Worm (Caenorhabditis elegans): Measurements from ENCODE around the gene npl-4.1.

Gene npl-4.1

ce11 chrII:5593377-5593932, 37.7 kb upstream of the npl-4.1 start, which contains the start of gene cdc-14:
Gene cdc-14, minus strand, starts transcription at chrII:5593427.
- TF ChIP-seq hlh-1 (tag; optimal IDR thresholded peaks at IDR 0.05) (peak; percentile 86), lsy-2 (tag; optimal IDR thresholded peaks at IDR 0.05) (peak; percentile 44), mep-1 (tag; optimal IDR thresholded peaks at IDR 0.05) (peak; percentile 87), ceh-39 (tag; optimal IDR thresholded peaks at IDR 0.05) (peak; percentile 75), unc-62 (GFP tag; optimal IDR thresholded peaks at IDR 0.05) (peak; percentile 80), lin-13 (tag; optimal IDR thresholded peaks at IDR 0.05) (peak; percentile 81), cnd-1 (tag; optimal IDR thresholded peaks at IDR 0.05) (peak; percentile 47), nhr-2 (tag; optimal IDR thresholded peaks at IDR 0.05) (peak; percentile 2), snpc-4 (tag; optimal IDR thresholded peaks at IDR 0.05) (no peak), pha-4 (tag; optimal IDR thresholded peaks at IDR 0.05) (no peak), lin-32 (GFP tag; optimal IDR thresholded peaks at IDR 0.05) (no peak), ces-1 (GFP tag; optimal IDR thresholded peaks at IDR 0.05) (peak; percentile 45), nhr-237 (tag; optimal IDR thresholded peaks at IDR 0.05) (peak; percentile 39), unc-120 (tag; optimal IDR thresholded peaks at IDR 0.05; ENCODE audit: poor library complexity, severe bottlenecking) (peak; percentile 74)

- no peak for TF ChIP-seq elt-3 (tag; optimal IDR thresholded peaks at IDR 0.05)
- no peak for TF ChIP-seq snpc-4 (tag; optimal IDR thresholded peaks at IDR 0.05)
- no peak for TF ChIP-seq mls-2 (tag; optimal IDR thresholded peaks at IDR 0.05)
- no peak for TF ChIP-seq nhr-76 (tag; optimal IDR thresholded peaks at IDR 0.05)
- no peak for TF ChIP-seq M03D4.4 (tag; optimal IDR thresholded peaks at IDR 0.05)
- no peak for TF ChIP-seq flh-1 (GFP tag; optimal IDR thresholded peaks at IDR 0.05)
- no peak for TF ChIP-seq drap-1 (GFP tag; optimal IDR thresholded peaks at IDR 0.05)
- no peak for TF ChIP-seq nhr-28 (tag; optimal IDR thresholded peaks at IDR 0.05)
- no peak for TF ChIP-seq lsy-2 (tag; optimal IDR thresholded peaks at IDR 0.05)
- peak; percentile 68 for TF ChIP-seq nhr-237 (tag; optimal IDR thresholded peaks at IDR 0.05)
- no peak for TF ChIP-seq blmp-1 (tag; optimal IDR thresholded peaks at IDR 0.05)
- no peak for TF ChIP-seq elt-1 (tag; optimal IDR thresholded peaks at IDR 0.05; ENCODE audit: borderline replicate concordance, insufficient read depth)
- TF ChIP-seq mep-1 (tag; optimal IDR thresholded peaks at IDR 0.05): peak; percentile 68
- TF ChIP-seq ceh-43 (GFP tag; optimal IDR thresholded peaks at IDR 0.05): no peak
- TF ChIP-seq lin-32 (GFP tag; optimal IDR thresholded peaks at IDR 0.05): no peak
- peak; percentile 39 for TF ChIP-seq ces-1 (GFP tag; optimal IDR thresholded peaks at IDR 0.05)
- no peak for TF ChIP-seq ztf-11 (tag; optimal IDR thresholded peaks at IDR 0.05)
- TF ChIP-seq ceh-83 (GFP tag; optimal IDR thresholded peaks at IDR 0.05): no peak
- TF ChIP-seq sptf-1 (tag; optimal IDR thresholded peaks at IDR 0.05): peak; percentile 45
- TF ChIP-seq sem-2 (GFP tag; optimal IDR thresholded peaks at IDR 0.05): no peak
These were observed 36.9 kb upstream of the npl-4.1 start, which contains the start of gene ttc-4 for ce11 chrII:5594210-5594764. Gene ttc-4, plus strand, starts transcription at chrII:5594714.

- no peak for TF ChIP-seq nhr-237 (tag; optimal IDR thresholded peaks at IDR 0.05)
- no peak for TF ChIP-seq ztf-11 (tag; optimal IDR thresholded peaks at IDR 0.05)
These were observed 34.9 kb upstream of the npl-4.1 start, which contains the start of gene C17G10.1 for ce11 chrII:5596247-5596646. Gene C17G10.1, plus strand, starts transcription at chrII:5596547.

ce11 chrII:5599326-5600044, 31.7 kb upstream of the npl-4.1 start, which contains the start of gene C17G10.10:
Gene C17G10.10, minus strand, starts transcription at chrII:5599376.
- TF ChIP-seq lin-13 (tag; optimal IDR thresholded peaks at IDR 0.05): no peak
- peak; percentile 12 for TF ChIP-seq pha-4 (tag; optimal IDR thresholded peaks at IDR 0.05)
- no peak for TF ChIP-seq elt-3 (tag; optimal IDR thresholded peaks at IDR 0.05)
- no peak for TF ChIP-seq flh-1 (GFP tag; optimal IDR thresholded peaks at IDR 0.05)
- no peak for TF ChIP-seq lin-32 (GFP tag; optimal IDR thresholded peaks at IDR 0.05)
- TF ChIP-seq drap-1 (GFP tag; optimal IDR thresholded peaks at IDR 0.05): no peak

- TF ChIP-seq unc-39 (tag; optimal IDR thresholded peaks at IDR 0.05) (no peak), snpc-4 (tag; optimal IDR thresholded peaks at IDR 0.05) (no peak), drap-1 (GFP tag; optimal IDR thresholded peaks at IDR 0.05) (no peak), pha-4 (tag; optimal IDR thresholded peaks at IDR 0.05) (no peak), unc-62 (GFP tag; optimal IDR thresholded peaks at IDR 0.05) (no peak), mls-2 (tag; optimal IDR thresholded peaks at IDR 0.05) (no peak), sptf-1 (tag; optimal IDR thresholded peaks at IDR 0.05) (no peak), M03D4.4 (tag; optimal IDR thresholded peaks at IDR 0.05) (no peak), lin-32 (GFP tag; optimal IDR thresholded peaks at IDR 0.05) (no peak), flh-1 (GFP tag; optimal IDR thresholded peaks at IDR 0.05) (no peak), nhr-2 (tag; optimal IDR thresholded peaks at IDR 0.05) (no peak), ceh-39 (tag; optimal IDR thresholded peaks at IDR 0.05) (no peak), blmp-1 (tag; optimal IDR thresholded peaks at IDR 0.05) (no peak), elt-3 (tag; optimal IDR thresholded peaks at IDR 0.05) (no peak), zip-8 (tag; optimal IDR thresholded peaks at IDR 0.05) (no peak), lsy-2 (tag; optimal IDR thresholded peaks at IDR 0.05) (no peak), lin-13 (tag; optimal IDR thresholded peaks at IDR 0.05) (no peak), nhr-28 (tag; optimal IDR thresholded peaks at IDR 0.05) (no peak), unc-120 (tag; optimal IDR thresholded peaks at IDR 0.05; ENCODE audit: poor library complexity, severe bottlenecking) (no peak), sem-2 (GFP tag; optimal IDR thresholded peaks at IDR 0.05) (no peak)
These were observed 28.0 kb upstream of the npl-4.1 start, which contains the start of gene C17G10.6 for ce11 chrII:5603194-5603593. Gene C17G10.6, minus strand, starts transcription at chrII:5603294.
